Fruit fly (Drosophila melanogaster) whole organism, wandering third instar larva: Measurements from ENCODE around the gene CG43229.

ENCODE experiments used
- Abd-B ChIP-seq: fragments of >200 bp; optimal IDR thresholded peaks from 2 replicates; lab custom pipeline; 2017; ENCODE audit warnings: missing biosample characterization, missing genetic modification characterization
- CG32264 ChIP-seq: fragments of 200-800 bp; sonication (Bioruptor generic); optimal IDR thresholded peaks from 2 replicates; lab custom pipeline; 2016; ENCODE audit warnings: missing biosample characterization, missing genetic modification characterization
- CG9705 ChIP-seq: fragments of 200-800 bp; sonication (Bioruptor generic); optimal IDR thresholded peaks from 2 replicates; lab custom pipeline; 2018; ENCODE audit warnings: missing biosample characterization, mild to moderate bottlenecking, missing genetic modification characterization
- CrebA ChIP-seq: fragments of 200-800 bp; sonication (Bioruptor generic); optimal IDR thresholded peaks from 2 replicates; lab custom pipeline; 2016; ENCODE audit warnings: missing biosample characterization, mild to moderate bottlenecking, missing genetic modification characterization, borderline replicate concordance
- Dfd ChIP-seq: fragments of >200 bp; optimal IDR thresholded peaks from 2 replicates; lab custom pipeline; 2017; ENCODE audit warnings: missing biosample characterization, missing genetic modification characterization
- GATAd ChIP-seq: sonication (Bioruptor generic); optimal IDR thresholded peaks from 2 replicates; lab custom pipeline; 2016; ENCODE audit warnings: missing biosample characterization, missing genetic modification characterization
- HLH106 ChIP-seq: fragments of 200-800 bp; optimal IDR thresholded peaks from 3 replicates; lab custom pipeline; 2019; ENCODE audit warnings: missing biosample characterization, mild to moderate bottlenecking, missing genetic modification characterization, moderate library complexity
- Hnf4 ChIP-seq: fragments of 200-800 bp; sonication (Bioruptor generic); optimal IDR thresholded peaks from 2 replicates; lab custom pipeline; 2016; ENCODE audit warnings: missing biosample characterization, mild to moderate bottlenecking, missing genetic modification characterization
- Hr78 ChIP-seq: fragments of >200 bp; optimal IDR thresholded peaks from 2 replicates; lab custom pipeline; 2017; ENCODE audit warnings: missing biosample characterization, missing genetic modification characterization
- Hr83 ChIP-seq: fragments of 200-300 bp; sonication (Bioruptor generic); optimal IDR thresholded peaks from 2 replicates; lab custom pipeline; 2016; ENCODE audit warnings: missing biosample characterization, mild to moderate bottlenecking, missing genetic modification characterization, moderate library complexity; ENCODE audit not compliant: poor library complexity, severe bottlenecking
- Myc ChIP-seq: fragments of >200 bp; optimal IDR thresholded peaks from 2 replicates; lab custom pipeline; 2017
- N ChIP-seq: fragments of >200 bp; optimal IDR thresholded peaks from 2 replicates; lab custom pipeline; 2018; ENCODE audit warnings: missing biosample characterization, missing external identifiers, missing genetic modification characterization
- Rel ChIP-seq, 2 experiments: fragments of 200-800 bp; sonication (Bioruptor generic) in 1 of 2; optimal IDR thresholded peaks; 2 replicates in 1 of 2; 3 replicates in 1 of 2; lab custom pipeline; 2016 to 2019; ENCODE audit warnings: mild to moderate bottlenecking in 2 of 2, missing biosample characterization in 2 of 2, missing genetic modification characterization in 2 of 2, moderate library complexity in 1 of 2
- Sp1 ChIP-seq: fragments of 200-800 bp; sonication (Bioruptor generic); optimal IDR thresholded peaks from 3 replicates; lab custom pipeline; 2019; ENCODE audit warnings: missing biosample characterization, mild to moderate bottlenecking, missing genetic modification characterization, moderate library complexity
- Vsx2 ChIP-seq: fragments of 200-300, 225-300 bp; sonication (Bioruptor generic); optimal IDR thresholded peaks from 2 replicates; lab custom pipeline; 2018; ENCODE audit warnings: missing biosample characterization, missing genetic modification characterization; ENCODE audit not compliant: partially characterized antibody
- brk ChIP-seq: fragments of 200-800 bp; sonication (Bioruptor generic); optimal IDR thresholded peaks from 2 replicates; lab custom pipeline; 2016; ENCODE audit warnings: missing biosample characterization, mild to moderate bottlenecking, missing genetic modification characterization
- dl ChIP-seq, 2 experiments: fragments of 175-275, 200-275 bp in 1 of 2; fragments of 200-275 bp in 1 of 2; sonication (Bioruptor generic); optimal IDR thresholded peaks; lab custom pipeline; 2018; ENCODE audit warnings: mild to moderate bottlenecking in 2 of 2, missing biosample characterization in 2 of 2, missing genetic modification characterization in 2 of 2, moderate library complexity in 2 of 2; ENCODE audit not compliant: partially characterized antibody in 2 of 2, insufficient read depth in 1 of 2
- dmrt93B ChIP-seq: fragments of 200-800 bp; sonication (Bioruptor generic); optimal IDR thresholded peaks from 2 replicates; lab custom pipeline; 2018; ENCODE audit warnings: missing biosample characterization, mild to moderate bottlenecking, missing genetic modification characterization
- dsf ChIP-seq: sonication (Bioruptor generic); optimal IDR thresholded peaks from 2 replicates; lab custom pipeline; 2016; ENCODE audit warnings: missing biosample characterization, missing genetic modification characterization, borderline replicate concordance
- ey ChIP-seq: fragments of 200-800 bp; sonication (Bioruptor generic); optimal IDR thresholded peaks from 2 replicates; lab custom pipeline; 2016; ENCODE audit warnings: missing biosample characterization, missing genetic modification characterization
- foxo ChIP-seq, 2 experiments: fragments of 200-800 bp; sonication (Bioruptor generic); optimal IDR thresholded peaks; 2 replicates in 1 of 2; 3 replicates in 1 of 2; lab custom pipeline; 2016 to 2017; ENCODE audit warnings: missing biosample characterization in 2 of 2, missing genetic modification characterization in 2 of 2
- fru ChIP-seq: fragments of 200-800 bp; sonication (Bioruptor generic); optimal IDR thresholded peaks from 3 replicates; lab custom pipeline; 2016; ENCODE audit warnings: missing biosample characterization, mild to moderate bottlenecking, missing genetic modification characterization
- h ChIP-seq: fragments of 200-800 bp; sonication (Bioruptor generic); optimal IDR thresholded peaks from 3 replicates; lab custom pipeline; 2016; ENCODE audit warnings: missing biosample characterization, mild to moderate bottlenecking, missing genetic modification characterization
- jim ChIP-seq: fragments of 175-275, 200-325 bp; sonication (Bioruptor generic); optimal IDR thresholded peaks from 2 replicates; lab custom pipeline; 2016; ENCODE audit warnings: missing biosample characterization, mild to moderate bottlenecking, missing genetic modification characterization
- lola ChIP-seq: fragments of >200 bp; optimal IDR thresholded peaks from 2 replicates; lab custom pipeline; 2017; ENCODE audit warnings: missing biosample characterization, missing genetic modification characterization
- pan ChIP-seq: fragments of >200 bp; optimal IDR thresholded peaks from 2 replicates; lab custom pipeline; 2017
- psq ChIP-seq: fragments of 200-800 bp; sonication (Bioruptor generic); optimal IDR thresholded peaks from 3 replicates; lab custom pipeline; 2017; ENCODE audit warnings: missing biosample characterization, mild to moderate bottlenecking, missing genetic modification characterization, moderate library complexity
- rgr ChIP-seq: fragments of 200-800 bp; sonication (Bioruptor generic); optimal IDR thresholded peaks from 3 replicates; lab custom pipeline; 2016; ENCODE audit warnings: missing biosample characterization, mild to moderate bottlenecking, missing genetic modification characterization
- sage ChIP-seq: fragments of 200-800 bp; sonication (Bioruptor generic); optimal IDR thresholded peaks from 2 replicates; lab custom pipeline; 2016; ENCODE audit warnings: missing biosample characterization, mild to moderate bottlenecking, missing genetic modification characterization
- tai ChIP-seq: sonication (Bioruptor generic); optimal IDR thresholded peaks from 2 replicates; lab custom pipeline; 2016; ENCODE audit warnings: missing biosample characterization, missing genetic modification characterization
- usp ChIP-seq: fragments of >200 bp; optimal IDR thresholded peaks from 2 replicates; lab custom pipeline; 2017; ENCODE audit warnings: missing biosample characterization, missing genetic modification characterization
- woc ChIP-seq: sonication (Bioruptor generic); optimal IDR thresholded peaks from 2 replicates; lab custom pipeline; 2016; ENCODE audit warnings: missing biosample characterization, mild to moderate bottlenecking, missing genetic modification characterization

Gene CG43229

DNA sequence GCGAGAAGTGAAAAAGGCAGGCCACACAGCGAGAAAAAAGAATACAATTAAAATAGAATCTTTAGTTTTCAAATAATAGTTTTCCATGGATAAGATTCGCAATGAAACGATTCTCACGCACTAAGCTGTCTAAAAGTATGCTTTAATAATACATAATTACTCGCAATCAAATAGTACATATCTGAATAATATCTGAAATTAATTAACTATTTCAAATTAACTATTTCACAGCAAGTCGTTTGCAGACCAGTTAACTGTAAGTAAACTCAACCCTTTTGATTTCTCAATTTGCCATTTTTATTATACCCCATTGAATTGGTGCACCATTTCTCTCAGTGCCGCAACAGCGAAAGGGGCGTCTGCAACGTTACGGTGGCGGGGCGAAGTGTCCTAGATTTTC lies 12.8 kb upstream of the CG43229 start:
- TF ChIP-seq woc (GFP tag; lab: Kevin White, UChicago) (no peak), dsf (no peak), brk (no peak), CrebA (no peak), Hr83 (GFP tag; lab: Kevin White, UChicago) (no peak), sage (GFP tag; lab: Kevin White, UChicago) (no peak), jim (GFP tag; lab: Kevin White, UChicago) (no peak), GATAd (no peak), dl (GFP tag; optimal IDR thresholded peaks at IDR 0.05; lab: Kevin White, UChicago; ENCODE audit: insufficient read depth in 1 of 2, partially characterized antibody in 2 of 2) (no peak), Vsx2 (GFP tag; lab: Kevin White, UChicago) (no peak), lola (no peak), Hnf4 (GFP tag; lab: Kevin White, UChicago) (no peak), CG9705 (no peak), fru (GFP tag; lab: Kevin White, UChicago) (no peak), foxo (GFP tag; optimal IDR thresholded peaks at IDR 0.05; lab: Kevin White, UChicago) (no peak), psq (GFP tag; lab: Kevin White, UChicago) (no peak), Hr78 (no peak), pan (lab: Kevin White, UChicago) (no peak)

DNA sequence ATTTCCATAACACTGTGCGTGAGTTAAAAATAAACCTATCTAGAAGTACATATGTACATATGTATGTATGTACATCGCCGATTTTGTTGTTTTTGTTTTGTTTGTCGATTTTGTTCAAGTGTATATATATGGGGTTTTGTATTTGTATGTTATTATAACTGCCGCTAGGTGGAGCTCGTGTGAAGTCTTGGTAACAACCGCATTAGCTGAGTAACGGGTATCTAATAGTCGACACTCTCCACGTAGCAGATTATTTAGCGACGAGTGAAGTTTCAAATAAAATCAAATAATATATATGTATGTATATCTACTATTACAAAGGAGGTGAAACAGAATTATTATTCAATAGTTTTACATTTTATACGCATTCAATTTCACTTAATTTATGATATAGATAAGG lies 9.0 kb upstream of the CG43229 start:
- TF ChIP-seq ey (GFP tag; lab: Kevin White, UChicago) = no peak
- no peak for TF ChIP-seq CG9705
- TF ChIP-seq lola = no peak
- no peak for TF ChIP-seq brk
- TF ChIP-seq dmrt93B (GFP tag; lab: Kevin White, UChicago) = no peak
- no peak for TF ChIP-seq HLH106 (tag; lab: Kevin White, UChicago)
- no peak for TF ChIP-seq h (GFP tag; lab: Kevin White, UChicago)
- no peak for TF ChIP-seq CG32264
- TF ChIP-seq Rel (GFP tag; optimal IDR thresholded peaks at IDR 0.05; lab: Kevin White, UChicago) = no peak
- no peak for TF ChIP-seq Rel (tag; optimal IDR thresholded peaks at IDR 0.05; lab: Kevin White, UChicago)
- no peak for TF ChIP-seq jim (GFP tag; lab: Kevin White, UChicago)
- no peak for TF ChIP-seq sage (GFP tag; lab: Kevin White, UChicago)
- TF ChIP-seq usp = no peak
- no peak for TF ChIP-seq N
- TF ChIP-seq Abd-B (GFP tag; lab: Kevin White, UChicago) = no peak
- TF ChIP-seq, all 38 proteins: peak for 0

DNA sequence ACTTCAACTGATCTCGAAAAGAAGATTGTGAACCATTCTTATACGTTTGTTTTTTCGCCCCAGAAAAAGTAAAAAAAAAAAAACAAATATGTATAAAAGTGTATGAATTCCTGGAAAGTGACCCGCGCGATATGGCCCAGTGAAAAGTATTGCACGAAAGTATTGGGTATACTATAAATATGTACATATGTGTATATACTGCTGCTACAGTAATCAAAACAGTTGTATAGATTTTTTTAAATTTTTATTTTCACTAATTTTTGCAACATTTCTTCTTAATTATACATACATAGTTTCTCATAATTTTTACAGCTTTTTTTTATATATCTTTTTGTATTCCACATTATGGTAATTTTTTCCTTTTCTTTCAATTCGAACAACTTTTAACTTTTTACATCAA lies 8.2 kb upstream of the CG43229 start, which contains the start of gene CG43133:
Gene CG43133 (minus strand): TSS at position 11 of the 400 bp plus-strand sequence.
- TF ChIP-seq CG9705 (no peak), fru (GFP tag; lab: Kevin White, UChicago) (no peak)

DNA sequence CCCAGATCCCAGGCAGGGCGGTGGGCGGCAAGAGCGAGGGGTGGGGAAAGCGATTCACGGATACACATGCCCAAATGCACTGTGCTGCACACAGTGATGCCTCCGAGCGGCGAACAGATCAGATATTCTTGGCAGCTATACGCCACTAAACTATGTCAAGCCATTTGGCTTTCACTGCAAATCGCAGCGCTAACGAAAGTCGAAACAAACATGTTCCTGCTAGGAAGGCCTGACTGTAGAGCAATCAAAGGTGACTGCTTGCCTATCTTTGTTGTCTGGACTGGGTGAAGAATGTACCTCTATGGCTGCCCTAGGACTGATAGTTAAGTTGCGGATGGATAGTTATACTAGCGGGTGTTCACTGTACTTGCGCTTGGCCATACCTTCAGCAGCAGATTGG lies 2.3 kb upstream of the CG43229 start:
- no peak for TF ChIP-seq psq (GFP tag; lab: Kevin White, UChicago)
- no peak for TF ChIP-seq Myc
- TF ChIP-seq pan (lab: Kevin White, UChicago) = no peak
- no peak for TF ChIP-seq sage (GFP tag; lab: Kevin White, UChicago)
- no peak for TF ChIP-seq Hnf4 (GFP tag; lab: Kevin White, UChicago)
- TF ChIP-seq tai (GFP tag; lab: Kevin White, UChicago) = no peak
- TF ChIP-seq dmrt93B (GFP tag; lab: Kevin White, UChicago) = no peak
- TF ChIP-seq Dfd (GFP tag; lab: Kevin White, UChicago) = no peak
- TF ChIP-seq foxo (GFP tag; optimal IDR thresholded peaks at IDR 0.05; lab: Kevin White, UChicago) = peak in 1 of 2 experiments; percentile 26
- no peak for TF ChIP-seq rgr
- no peak for TF ChIP-seq fru (GFP tag; lab: Kevin White, UChicago)
- no peak for TF ChIP-seq Sp1 (GFP tag; lab: Kevin White, UChicago)
- peak; percentile 0 for TF ChIP-seq h (GFP tag; lab: Kevin White, UChicago)
- TF ChIP-seq lola = no peak
- TF ChIP-seq Vsx2 (GFP tag; lab: Kevin White, UChicago) = no peak
- no peak for TF ChIP-seq ey (GFP tag; lab: Kevin White, UChicago)
- no peak for TF ChIP-seq dsf
